Worm (Caenorhabditis elegans) whole organism, mixed stage, embryonic: ENCODE results near the gene K08B5.2.
"Not testable (repeated sequence)": the region's sequence is repeated elsewhere in the genome, so short reads cannot be mapped to it uniquely, and the experiment has no call there.

ENCODE experiments used
- M03D4.4 ChIP-seq: sonication (generic microtip); optimal IDR thresholded peaks from 2 replicates; lab custom pipeline; 2017; ENCODE audit warnings: mild to moderate bottlenecking, missing genetic modification characterization, missing compliant biosample characterization
- bed-3 ChIP-seq: fragments of 200-800 bp; sonication (Bioruptor generic); optimal IDR thresholded peaks from 3 replicates; lab custom pipeline; 2018; ENCODE audit warnings: mild to moderate bottlenecking, missing genetic modification characterization, moderate library complexity, missing compliant biosample characterization
- blmp-1 ChIP-seq: fragments of 150-350 bp; optimal IDR thresholded peaks from 2 replicates; lab custom pipeline; 2014; ENCODE audit warnings: missing biosample characterization, missing genetic modification characterization
- ceh-39 ChIP-seq: fragments of 150-350 bp; optimal IDR thresholded peaks from 2 replicates; lab custom pipeline; 2014; ENCODE audit warnings: missing biosample characterization, missing genetic modification characterization
- ceh-43 ChIP-seq: fragments of 200-800 bp; sonication (Bioruptor generic); optimal IDR thresholded peaks from 2 replicates; lab custom pipeline; 2018; ENCODE audit warnings: mild to moderate bottlenecking, missing genetic modification characterization, moderate library complexity, missing compliant biosample characterization
- cnd-1 ChIP-seq: fragments of 200-800 bp; sonication (Bioruptor generic); optimal IDR thresholded peaks from 2 replicates; lab custom pipeline; 2018; ENCODE audit warnings: mild to moderate bottlenecking, missing genetic modification characterization, missing compliant biosample characterization
- elt-1 ChIP-seq: sonication (generic microtip); optimal IDR thresholded peaks from 2 replicates; lab custom pipeline; 2017; ENCODE audit warnings: missing genetic modification characterization, mild to moderate bottlenecking, missing compliant biosample characterization, antibody characterized with exemption, moderate library complexity, borderline replicate concordance; ENCODE audit not compliant: insufficient read depth
- elt-3 ChIP-seq: fragments of 150-350 bp; optimal IDR thresholded peaks from 2 replicates; lab custom pipeline; 2014; ENCODE audit warnings: missing biosample characterization, missing genetic modification characterization
- ham-2 ChIP-seq: fragments of 200-800 bp; sonication (Bioruptor generic); optimal IDR thresholded peaks from 2 replicates; lab custom pipeline; 2018; ENCODE audit warnings: mild to moderate bottlenecking, missing genetic modification characterization, missing compliant biosample characterization
- hlh-1 ChIP-seq: fragments of 150-350 bp; optimal IDR thresholded peaks from 2 replicates; lab custom pipeline; 2014; ENCODE audit warnings: missing biosample characterization, missing genetic modification reagents, missing genetic modification characterization
- lin-13 ChIP-seq: fragments of 150-350 bp; optimal IDR thresholded peaks from 2 replicates; lab custom pipeline; 2014; ENCODE audit warnings: missing biosample characterization, missing genetic modification characterization
- lin-32 ChIP-seq: fragments of 200-800 bp; sonication (Bioruptor generic); optimal IDR thresholded peaks from 2 replicates; lab custom pipeline; 2018; ENCODE audit warnings: mild to moderate bottlenecking, missing genetic modification characterization, missing compliant biosample characterization
- lsy-2 ChIP-seq: fragments of 150-350 bp; optimal IDR thresholded peaks from 2 replicates; lab custom pipeline; 2014; ENCODE audit warnings: missing biosample characterization, missing genetic modification characterization
- mab-5 ChIP-seq: fragments of 150-350 bp; optimal IDR thresholded peaks from 2 replicates; lab custom pipeline; 2014; ENCODE audit warnings: missing biosample characterization, missing genetic modification characterization
- mep-1 ChIP-seq: fragments of 150-350 bp; optimal IDR thresholded peaks from 2 replicates; lab custom pipeline; 2017; ENCODE audit warnings: missing biosample characterization, missing genetic modification reagents, missing genetic modification characterization, inconsistent platforms
- mls-2 ChIP-seq: sonication (generic microtip); optimal IDR thresholded peaks from 2 replicates; lab custom pipeline; 2016; ENCODE audit warnings: mild to moderate bottlenecking, missing genetic modification characterization, moderate library complexity, missing compliant biosample characterization
- nhr-2 ChIP-seq: fragments of 150-350 bp; optimal IDR thresholded peaks from 2 replicates; lab custom pipeline; 2014; ENCODE audit warnings: missing biosample characterization, missing genetic modification characterization
- nhr-237 ChIP-seq: fragments of 150-350 bp; optimal IDR thresholded peaks from 2 replicates; lab custom pipeline; 2014; ENCODE audit warnings: missing biosample characterization, missing genetic modification characterization
- nhr-28 ChIP-seq: fragments of 150-350 bp; optimal IDR thresholded peaks from 2 replicates; lab custom pipeline; 2014; ENCODE audit warnings: missing biosample characterization, missing genetic modification characterization
- pha-4 ChIP-seq: fragments of 150-350 bp; optimal IDR thresholded peaks from 2 replicates; lab custom pipeline; 2018; ENCODE audit warnings: missing biosample characterization, missing genetic modification reagents, missing genetic modification characterization
- sem-2 ChIP-seq: fragments of 200-800 bp; sonication (Bioruptor generic); optimal IDR thresholded peaks from 2 replicates; lab custom pipeline; 2018; ENCODE audit warnings: mild to moderate bottlenecking, missing genetic modification characterization, missing compliant biosample characterization
- snpc-4 ChIP-seq: fragments of 150-350 bp; optimal IDR thresholded peaks from 2 replicates; lab custom pipeline; 2014; ENCODE audit warnings: missing biosample characterization, missing genetic modification characterization
- sptf-1 ChIP-seq: sonication (generic microtip); optimal IDR thresholded peaks from 2 replicates; lab custom pipeline; 2017; ENCODE audit warnings: mild to moderate bottlenecking, missing genetic modification characterization, moderate library complexity, missing compliant biosample characterization
- tbx-8 ChIP-seq: fragments of 200-800 bp; sonication (Bioruptor generic); optimal IDR thresholded peaks from 2 replicates; lab custom pipeline; 2018; ENCODE audit warnings: mild to moderate bottlenecking, missing genetic modification characterization, moderate library complexity, missing compliant biosample characterization
- zip-8 ChIP-seq: fragments of 150-350 bp; optimal IDR thresholded peaks from 2 replicates; lab custom pipeline; 2014; ENCODE audit warnings: missing biosample characterization, missing genetic modification characterization

K08B5.2 gene

DNA sequence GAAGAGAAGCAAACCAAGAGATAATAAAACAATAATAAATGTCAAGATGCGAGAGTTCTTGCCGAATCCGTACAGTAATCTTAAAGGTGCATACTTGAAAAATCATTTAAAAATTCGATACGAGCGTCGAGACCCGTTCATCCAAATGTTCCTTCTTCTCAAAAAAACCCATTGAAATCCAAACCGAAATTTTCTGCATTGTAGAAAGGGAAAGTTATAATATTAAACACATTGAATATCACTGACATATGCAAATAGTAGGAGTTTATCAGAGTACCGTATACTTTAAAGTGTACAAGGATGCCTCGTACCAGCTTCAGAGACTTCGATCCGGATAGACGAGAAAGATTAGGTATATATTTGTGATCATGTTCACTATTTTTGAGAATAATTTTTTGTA, 38.4 kb downstream of the K08B5.2 start, which contains the start of gene T25D1.2:
Gene T25D1.2, plus strand, starts transcription at position 301 of the 400 bp plus-strand sequence.
- not testable (repeated sequence) for TF ChIP-seq elt-1 (tag; lab: Kevin White, UChicago); zip-8 (tag; lab: Kevin White, UChicago); snpc-4

DNA sequence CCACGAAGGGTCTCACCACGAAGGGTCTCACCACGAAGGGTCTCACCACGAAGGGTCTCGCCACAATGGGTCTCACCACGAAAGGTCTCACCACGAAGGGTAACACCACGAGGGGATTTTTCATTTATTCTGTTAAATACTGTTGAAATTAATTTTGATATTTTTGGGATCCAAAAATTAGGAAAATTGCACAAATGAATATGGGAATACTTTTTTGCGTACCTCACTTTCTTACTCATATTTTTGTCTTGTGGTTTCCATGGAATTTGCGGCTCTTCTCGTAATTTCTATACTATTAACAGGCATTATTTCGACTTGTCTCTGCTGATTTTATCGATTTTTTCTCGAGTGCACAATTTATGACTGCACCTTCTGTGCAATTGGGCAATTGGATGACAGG, 48.3 kb downstream of the K08B5.2 start, which contains the start of gene T25D1.3:
Gene T25D1.3, plus strand, starts transcription at position 301 of the 400 bp plus-strand sequence.
- TF ChIP-seq zip-8 (tag; lab: Kevin White, UChicago) = no peak
- TF ChIP-seq nhr-28 (tag; lab: Kevin White, UChicago) = no peak
- no peak for TF ChIP-seq tbx-8
- TF ChIP-seq mls-2 (tag; lab: Kevin White, UChicago) = no peak
- TF ChIP-seq hlh-1 (tag; lab: Kevin White, UChicago) = no peak
- no peak for TF ChIP-seq snpc-4
- no peak for TF ChIP-seq ham-2 (GFP tag; lab: Kevin White, UChicago)
- no peak for TF ChIP-seq nhr-2
- TF ChIP-seq blmp-1 (tag; lab: Kevin White, UChicago) = no peak
- TF ChIP-seq bed-3 (GFP tag; lab: Kevin White, UChicago) = no peak
- no peak for TF ChIP-seq pha-4
- no peak for TF ChIP-seq nhr-237 (tag; lab: Kevin White, UChicago)
- TF ChIP-seq lin-32 = no peak
- TF ChIP-seq mep-1 (tag; lab: Kevin White, UChicago) = no peak
- no peak for TF ChIP-seq mab-5 (tag; lab: Kevin White, UChicago)

ce11 chrX:16502997-16503396, 50.7 kb downstream of the K08B5.2 start:
- no peak for TF ChIP-seq mab-5 (tag; lab: Kevin White, UChicago)
- no peak for TF ChIP-seq nhr-28 (tag; lab: Kevin White, UChicago)
- TF ChIP-seq ceh-43 (GFP tag; lab: Kevin White, UChicago) = no peak
- no peak for TF ChIP-seq hlh-1 (tag; lab: Kevin White, UChicago)
- no peak for TF ChIP-seq M03D4.4 (tag; lab: Kevin White, UChicago)
- no peak for TF ChIP-seq lin-32
- no peak for TF ChIP-seq snpc-4
- TF ChIP-seq lsy-2 (tag; lab: Kevin White, UChicago) = no peak
- no peak for TF ChIP-seq nhr-237 (tag; lab: Kevin White, UChicago)
- no peak for TF ChIP-seq blmp-1 (tag; lab: Kevin White, UChicago)
- no peak for TF ChIP-seq bed-3 (GFP tag; lab: Kevin White, UChicago)
- no peak for TF ChIP-seq mep-1 (tag; lab: Kevin White, UChicago)
- TF ChIP-seq zip-8 (tag; lab: Kevin White, UChicago) = no peak
- TF ChIP-seq cnd-1 (tag; lab: Kevin White, UChicago) = no peak
- TF ChIP-seq ham-2 (GFP tag; lab: Kevin White, UChicago) = no peak
- no peak for TF ChIP-seq elt-3
- TF ChIP-seq sptf-1 = no peak
- TF ChIP-seq sem-2 (GFP tag; lab: Kevin White, UChicago) = no peak
- TF ChIP-seq lin-13 (tag; lab: Kevin White, UChicago) = no peak
- no peak for TF ChIP-seq ceh-39 (tag; lab: Kevin White, UChicago)
